Worm (Caenorhabditis elegans): Measurements from ENCODE around the gene chat-1.

The chat-1 gene

ce11 chrIV:4445711-4446290, 1.3 kb upstream of the chat-1 start, which contains the start of the genes wapl-1 and htz-1 (continued):
- TF ChIP-seq snpc-4 (GFP tag; optimal IDR thresholded peaks at IDR 0.05) (peak; percentile 23), snpc-4 (tag; optimal IDR thresholded peaks at IDR 0.05) (peak; percentile 73 to 85 (median 83)), zim-3 (tag; optimal IDR thresholded peaks at IDR 0.05) (peak; percentile 56), D2030.7 (GFP tag; IDR thresholded peaks at IDR 0.05) (peak; percentile 94), Y67H2A.10 (GFP tag; conservative IDR thresholded peaks at IDR 0.05) (0 out of 2 replicates have a peak, but pooled peaks have one; percentile 66), K12H6.12 (tag; optimal IDR thresholded peaks at IDR 0.05) (peak; percentile 85), let-526 (GFP tag; IDR thresholded peaks at IDR 0.05) (peak; percentile 20; the same call in 1 of the 2 replicates), madf-3 (GFP tag; IDR thresholded peaks at IDR 0.05) (peak; percentile 92), chd-7 (tag; optimal IDR thresholded peaks at IDR 0.05) (peak; percentile 62), F23B12.7 (tag; optimal IDR thresholded peaks at IDR 0.05; ENCODE audit: insufficient read depth) (peak; percentile 58), lag-1 (GFP tag; IDR thresholded peaks at IDR 0.05) (no peak), lin-40 (tag; optimal IDR thresholded peaks at IDR 0.05) (peak; percentile 93), B0019.2 (GFP tag; conservative IDR thresholded peaks at IDR 0.05) (peak; percentile 93), snpc-1.1 (tag; optimal IDR thresholded peaks at IDR 0.05; ENCODE audit: insufficient read depth) (peak; percentile 45), F49E8.2 (tag; optimal IDR thresholded peaks at IDR 0.05; ENCODE audit: insufficient read depth) (peak; percentile 78), madf-8 (GFP tag; conservative IDR thresholded peaks at IDR 0.05) (peak; percentile 84), ztf-25 (GFP tag; IDR thresholded peaks at IDR 0.05) (peak; percentile 66; the same call in 1 of the 2 replicates), snpc-3.4 (tag; optimal IDR thresholded peaks at IDR 0.05) (peak; percentile 90), lsl-1 (GFP tag; optimal IDR thresholded peaks at IDR 0.05) (peak; percentile 96), unc-62 (GFP tag; optimal IDR thresholded peaks at IDR 0.05) (peak; percentile 21), ceh-27 (GFP tag; optimal IDR thresholded peaks at IDR 0.05) (peak; percentile 94), F39B2.1 (GFP tag; IDR thresholded peaks at IDR 0.05) (peak; percentile 81; the same call in 1 of the 2 replicates), tbx-9 (tag; optimal IDR thresholded peaks at IDR 0.05; ENCODE audit: borderline replicate concordance) (no peak), attf-3 (GFP tag; conservative IDR thresholded peaks at IDR 0.05) (peak; percentile 67), ztf-18 (tag; optimal IDR thresholded peaks at IDR 0.05) (peak; percentile 79), dpff-1 (tag; optimal IDR thresholded peaks at IDR 0.05) (no peak), hsf-1 (GFP tag; IDR thresholded peaks at IDR 0.05) (peak; percentile 85), egl-44 (GFP tag; IDR thresholded peaks at IDR 0.05) (no peak), efl-1 (GFP tag; optimal IDR thresholded peaks at IDR 0.05) (peak; percentile 92), F57C9.4 (tag; optimal IDR thresholded peaks at IDR 0.05) (peak; percentile 25), lsy-27 (tag; optimal IDR thresholded peaks at IDR 0.05; ENCODE audit: borderline replicate concordance, insufficient read depth) (peak; percentile 63), ztf-26 (tag; optimal IDR thresholded peaks at IDR 0.05) (peak; percentile 71), attf-5 (GFP tag; optimal IDR thresholded peaks at IDR 0.05) (peak; percentile 94), rcor-1 (GFP tag; IDR thresholded peaks at IDR 0.05) (peak; percentile 92), egrh-3 (GFP tag; IDR thresholded peaks at IDR 0.05) (peak; percentile 43; the same call in 1 of the 2 replicates), pbrm-1 (GFP tag; IDR thresholded peaks at IDR 0.05) (peak; percentile 94), lin-54 (GFP tag; optimal IDR thresholded peaks at IDR 0.05) (peak; percentile 95), pha-4 (tag; optimal IDR thresholded peaks at IDR 0.05) (peak; percentile 88), T07F8.4 (tag; optimal IDR thresholded peaks at IDR 0.05) (no peak), xnd-1 (tag; optimal IDR thresholded peaks at IDR 0.05) (peak; percentile 73), tbp1 (GFP tag; optimal IDR thresholded peaks at IDR 0.05) (peak; percentile 76), nhr-80 (tag; optimal IDR thresholded peaks at IDR 0.05) (peak; percentile 67), ztf-3 (GFP tag; optimal IDR thresholded peaks at IDR 0.05) (no peak), Y53G8AR.9 (GFP tag; conservative IDR thresholded peaks at IDR 0.05) (peak; percentile 88), dpl-1 (GFP tag; optimal IDR thresholded peaks at IDR 0.05) (peak; percentile 89), Y79H2A.3 (GFP tag; conservative IDR thresholded peaks at IDR 0.05) (peak; percentile 70; the same call in 1 of the 2 replicates), cebp-2 (GFP tag; IDR thresholded peaks at IDR 0.05) (peak; percentile 72; the same call in 1 of the 2 replicates)

Measured in whole organism, young adult.